Worm (Caenorhabditis elegans) whole organism, dauer: ENCODE results near the gene T27A10.6.

Experiments
- unc-62 ChIP-seq: sonication (generic microtip); optimal IDR thresholded peaks from 2 replicates; lab custom pipeline; 2017; ENCODE audit warnings: missing biosample characterization, missing genetic modification reagents, missing genetic modification characterization

Gene T27A10.6

ce11 chrX:3596303-3596772, at the start of gene T27A10.6:
Gene T27A10.6, minus strand, starts transcription at chrX:3596353.
- no peak for TF ChIP-seq unc-62 (GFP tag; lab: Kevin White, UChicago)

DNA sequence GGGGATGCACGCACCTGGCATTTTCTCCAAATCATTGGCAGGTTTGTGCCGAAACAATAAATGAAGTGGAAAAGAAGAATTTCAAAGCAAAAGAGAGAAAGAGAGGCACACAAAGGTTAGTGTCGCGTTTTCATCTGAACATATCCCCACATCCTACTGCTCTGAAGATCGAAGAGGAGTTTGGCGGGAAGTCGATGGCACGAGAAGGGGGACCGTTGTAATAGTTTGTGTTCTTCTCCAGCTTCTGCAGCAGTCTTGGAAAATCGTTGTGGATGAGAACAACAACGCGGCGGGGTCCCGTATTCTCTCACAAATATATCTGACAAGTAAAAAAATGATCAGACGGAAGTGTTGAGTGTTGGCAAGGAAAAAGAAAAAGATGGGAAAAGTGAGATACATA, 49.8 kb upstream of the T27A10.6 start:
- TF ChIP-seq unc-62 (GFP tag; lab: Kevin White, UChicago): no peak

- TF ChIP-seq unc-62 (GFP tag; lab: Kevin White, UChicago): no peak
Measured at ce11 chrX:3644796-3645195, 48.6 kb upstream of the T27A10.6 start, which contains the start of gene tmem-24. Gene tmem-24, minus strand, starts transcription at chrX:3644896.

DNA sequence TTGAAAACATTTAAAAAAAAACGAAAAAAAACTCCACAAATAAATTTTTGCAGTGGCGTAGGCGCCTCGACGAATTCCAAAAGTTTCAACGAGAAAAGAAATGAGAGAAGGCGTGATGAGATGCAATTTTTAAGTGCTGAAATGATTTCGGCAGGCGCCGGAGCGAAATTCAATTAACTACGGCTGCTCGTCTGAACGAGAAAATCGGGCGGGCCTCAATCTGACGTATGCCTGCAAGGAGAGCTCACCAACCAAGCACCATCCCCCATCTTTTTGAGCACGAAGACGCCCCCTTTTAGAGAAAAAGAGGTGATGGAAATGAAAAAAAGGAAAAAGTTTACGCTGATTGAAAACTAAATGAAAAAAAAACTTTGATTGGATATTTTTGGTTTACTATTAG, 38.6 kb upstream of the T27A10.6 start:
- TF ChIP-seq unc-62 (GFP tag; lab: Kevin White, UChicago): no peak

DNA sequence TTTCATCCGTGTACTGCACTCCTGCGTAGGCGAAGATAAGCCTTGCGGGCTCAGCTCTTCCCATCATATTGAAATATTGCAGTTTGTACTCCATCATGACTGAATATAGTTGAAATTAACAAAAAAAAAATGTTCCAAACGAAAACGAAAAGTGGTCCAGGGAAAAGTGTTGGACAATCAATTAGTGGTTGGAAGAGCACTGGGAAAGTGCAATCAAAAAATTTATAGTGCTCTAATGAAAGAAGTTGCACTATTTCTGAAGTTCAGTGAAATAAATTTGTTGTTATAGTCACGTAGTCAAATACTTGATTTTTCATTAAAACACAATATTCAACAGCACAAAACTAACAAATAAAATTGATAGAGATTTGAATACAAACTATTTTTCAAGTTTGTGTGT, 37.5 kb upstream of the T27A10.6 start, which contains the start of gene gst-11:
Gene gst-11, minus strand, starts transcription at position 101 of the 400 bp plus-strand sequence.
- TF ChIP-seq unc-62 (GFP tag; lab: Kevin White, UChicago): no peak

- no peak for TF ChIP-seq unc-62 (GFP tag; lab: Kevin White, UChicago)
Measured at ce11 chrX:3631550-3631949, 35.4 kb upstream of the T27A10.6 start.

DNA sequence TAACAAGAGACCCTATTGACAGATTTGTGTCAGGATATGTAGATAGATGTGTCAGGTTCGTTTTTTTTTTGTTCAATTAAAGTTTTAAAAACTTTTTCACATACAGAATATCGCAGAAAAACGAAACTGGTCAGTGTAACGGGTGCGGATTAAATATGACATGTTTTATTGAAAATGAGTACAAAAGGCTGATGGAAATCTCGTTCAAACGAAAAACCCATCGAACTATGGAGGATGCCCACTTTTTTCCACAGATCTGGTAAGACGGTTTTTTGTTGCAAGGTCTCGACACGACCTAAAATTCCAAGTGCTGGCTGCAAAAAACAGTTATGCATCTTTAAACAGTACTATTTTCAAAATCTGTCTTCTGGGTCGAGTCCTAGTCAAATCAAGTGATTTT, 33.9 kb upstream of the T27A10.6 start:
- no peak for TF ChIP-seq unc-62 (GFP tag; lab: Kevin White, UChicago)

ce11 chrX:3628016-3628415, 31.9 kb upstream of the T27A10.6 start, which contains the start of gene vep-2:
Gene vep-2, plus strand, starts transcription at chrX:3628316.
- TF ChIP-seq unc-62 (GFP tag; lab: Kevin White, UChicago): no peak

- no peak for TF ChIP-seq unc-62 (GFP tag; lab: Kevin White, UChicago)
Measured at ce11 chrX:3625599-3625998, 29.4 kb upstream of the T27A10.6 start.

DNA sequence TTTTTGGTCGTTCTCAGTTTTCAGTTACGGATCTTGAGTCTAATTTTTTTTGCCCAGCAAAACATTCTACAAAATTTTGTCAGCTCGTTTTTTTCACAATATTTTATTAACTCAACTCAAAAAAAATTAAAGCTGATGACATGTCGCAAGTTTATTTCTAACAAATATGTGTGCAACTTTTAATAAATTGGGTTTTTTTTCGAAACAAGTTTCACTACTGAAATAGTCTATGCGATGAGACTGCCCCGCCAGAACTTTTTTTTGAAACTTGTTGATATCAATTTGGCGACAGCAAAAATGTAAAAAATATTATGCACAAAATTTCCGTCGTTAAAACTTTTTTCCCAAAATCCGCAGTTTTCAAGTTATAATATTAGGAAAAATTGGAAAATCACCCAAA, 27.0 kb upstream of the T27A10.6 start, which contains the start of gene C18B2.2:
Gene C18B2.2, plus strand, starts transcription at position 301 of the 400 bp plus-strand sequence.
- no peak for TF ChIP-seq unc-62 (GFP tag; lab: Kevin White, UChicago)

ce11 chrX:3618842-3619241, 22.7 kb upstream of the T27A10.6 start:
- no peak for TF ChIP-seq unc-62 (GFP tag; lab: Kevin White, UChicago)

DNA sequence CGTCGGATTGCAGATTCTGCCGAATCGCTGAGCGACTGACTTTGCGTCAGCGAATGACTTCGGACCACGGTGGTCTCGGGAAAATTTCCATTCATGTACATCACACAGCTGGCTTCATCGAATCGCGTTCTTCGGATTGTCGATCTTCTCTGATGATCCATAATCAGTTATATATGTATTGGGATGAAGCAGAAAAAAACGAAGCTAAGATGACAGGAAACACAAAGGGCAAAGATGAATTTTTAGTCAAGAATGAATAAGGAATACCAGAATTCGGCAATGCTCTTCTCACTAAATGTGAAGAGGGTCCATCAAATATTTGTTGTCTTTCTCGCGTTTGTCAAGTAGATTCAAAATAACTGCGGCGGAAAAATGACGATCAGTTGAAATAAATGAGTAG, 21.1 kb upstream of the T27A10.6 start, which contains the start of gene del-9:
Gene del-9, minus strand, starts transcription at position 101 of the 400 bp plus-strand sequence.
- TF ChIP-seq unc-62 (GFP tag; lab: Kevin White, UChicago): no peak

DNA sequence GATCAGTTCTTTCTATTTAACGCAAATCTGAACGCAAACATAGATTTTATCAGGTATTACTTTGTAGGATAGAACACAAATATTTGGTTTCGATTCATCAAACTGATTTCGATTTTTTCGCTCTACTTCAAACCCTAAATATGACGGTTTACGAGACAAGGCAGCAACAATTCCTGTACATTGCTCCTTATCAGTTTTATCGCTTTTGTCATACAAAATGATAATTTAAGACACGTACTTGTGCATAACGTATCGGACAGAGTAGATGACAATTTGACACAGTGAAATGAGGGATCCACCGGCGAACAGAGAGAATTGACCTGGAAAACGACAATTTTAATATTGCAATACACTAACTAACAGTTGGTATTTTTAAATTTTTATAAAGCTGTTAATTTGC, 17.5 kb upstream of the T27A10.6 start:
- TF ChIP-seq unc-62 (GFP tag; lab: Kevin White, UChicago): no peak

DNA sequence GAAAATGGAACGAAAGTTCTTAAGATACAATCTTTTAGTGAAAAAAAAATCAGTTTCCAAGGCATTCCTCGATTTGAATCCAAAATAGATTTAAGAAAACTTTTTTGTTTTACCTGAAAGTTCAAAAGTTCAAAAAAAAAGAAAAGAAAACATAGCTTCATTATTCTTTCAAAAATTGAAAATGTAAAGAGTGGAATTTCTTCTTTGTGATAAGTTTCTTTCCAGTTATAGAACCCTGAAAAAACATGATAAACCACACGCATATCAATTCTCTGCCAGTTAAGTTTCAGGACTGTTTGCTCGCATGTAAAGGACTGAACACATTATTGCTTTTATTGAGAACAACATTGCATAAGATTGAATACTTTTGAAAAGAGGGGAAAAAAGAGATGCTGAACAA, 15.6 kb upstream of the T27A10.6 start:
- no peak for TF ChIP-seq unc-62 (GFP tag; lab: Kevin White, UChicago)

ce11 chrX:3611042-3611623, 15.0 kb upstream of the T27A10.6 start, which contains the start of gene C18B2.5:
Gene C18B2.5, minus strand, starts transcription at chrX:3611092.
- TF ChIP-seq unc-62 (GFP tag; lab: Kevin White, UChicago): no peak

- TF ChIP-seq unc-62 (GFP tag; lab: Kevin White, UChicago): no peak
Measured at ce11 chrX:3610442-3610841, 14.3 kb upstream of the T27A10.6 start.

DNA sequence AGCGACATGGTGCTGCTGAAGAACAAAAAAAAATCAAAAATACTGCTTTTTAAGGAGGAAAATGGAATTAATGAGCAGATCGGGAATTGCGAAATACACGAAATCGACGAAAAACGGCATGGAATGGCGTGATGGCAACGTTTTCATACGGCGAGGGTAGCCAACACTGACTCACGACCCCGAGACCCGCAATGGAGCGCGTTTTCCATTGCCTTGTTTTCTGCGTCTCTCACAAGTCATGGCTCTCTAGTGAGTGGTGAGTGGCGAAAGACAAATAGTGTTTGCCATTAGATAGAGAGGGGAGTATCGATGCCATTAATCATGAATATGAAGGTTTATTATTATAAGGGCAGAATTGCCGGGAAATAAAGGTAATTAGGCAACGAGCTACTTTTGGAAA, 9.6 kb upstream of the T27A10.6 start, which contains the start of gene C18B2.4:
Gene C18B2.4, minus strand, starts transcription at position 15 of the 400 bp plus-strand sequence.
- TF ChIP-seq unc-62 (GFP tag; lab: Kevin White, UChicago): no peak
